Worm (Caenorhabditis elegans): ENCODE results near the gene cdr-1.

cdr-1 gene

DNA sequence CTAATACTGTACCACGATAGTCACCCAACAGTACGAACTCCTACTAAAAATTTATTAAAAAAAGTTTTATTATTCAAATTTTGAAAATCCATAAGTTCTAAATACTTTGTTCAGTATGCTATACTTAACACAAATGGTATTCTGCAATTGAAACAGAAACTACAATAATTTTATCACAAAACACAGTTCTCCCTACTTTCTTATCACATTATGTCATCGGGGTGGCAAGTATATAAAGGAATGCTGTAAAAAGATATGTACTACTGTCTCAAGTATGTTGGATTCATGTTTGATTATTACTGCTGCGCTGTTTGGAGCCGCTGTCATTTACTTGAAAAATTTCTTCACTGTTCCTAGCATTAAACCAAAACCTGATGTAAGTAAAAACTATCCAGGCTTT, at the start of gene cdr-1:
Gene cdr-1 (plus strand): TSS at position 208 of the 400 bp plus-strand sequence.
- TF ChIP-seq nhr-28 (tag; optimal IDR thresholded peaks at IDR 0.05) (peak; percentile 93), pqm-1 (tag; optimal IDR thresholded peaks at IDR 0.05) (peak; percentile 39), Y5F2A.4 (GFP tag; optimal IDR thresholded peaks at IDR 0.05) (no peak), F37D6.2 (tag; optimal IDR thresholded peaks at IDR 0.05) (no peak), unc-62 (GFP tag; optimal IDR thresholded peaks at IDR 0.05 in 1 of 2) (peak in 1 of 2 experiments; percentile 36), unc-62 (tag; optimal IDR thresholded peaks at IDR 0.05) (no peak), nhr-41 (GFP tag; IDR thresholded peaks at IDR 0.05) (no peak)

DNA sequence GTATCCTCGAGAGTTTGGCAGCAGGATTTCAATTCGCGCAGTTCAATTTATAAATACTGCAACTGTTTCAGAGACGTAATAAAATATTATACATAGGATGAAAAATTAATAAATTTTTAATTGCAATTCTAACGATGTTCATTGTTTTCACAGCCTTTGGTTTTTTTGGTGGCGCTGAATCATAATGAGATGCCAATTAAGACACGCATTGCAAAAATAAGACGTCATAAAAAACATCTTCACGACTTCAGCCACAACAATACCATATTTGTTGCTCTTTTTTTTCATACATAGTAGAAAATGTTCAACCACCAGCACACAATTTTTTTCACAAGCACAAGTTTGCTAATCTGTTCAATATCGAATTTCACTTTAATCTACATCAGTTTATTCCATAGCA, 48.8 kb upstream of the cdr-1 start, which contains the start of gene str-56:
Gene str-56 (plus strand): TSS at position 301 of the 400 bp plus-strand sequence.
- TF ChIP-seq attf-4 (tag; optimal IDR thresholded peaks at IDR 0.05), result no peak
- no peak for TF ChIP-seq nhr-10 (tag; optimal IDR thresholded peaks at IDR 0.05)
- TF ChIP-seq nhr-48 (tag; optimal IDR thresholded peaks at IDR 0.05), result no peak
- no peak for TF ChIP-seq zag-1 (tag; optimal IDR thresholded peaks at IDR 0.05)
- no peak for TF ChIP-seq zip-2 (tag; optimal IDR thresholded peaks at IDR 0.05)
- TF ChIP-seq lim-7 (GFP tag; IDR thresholded peaks at IDR 0.05), result no peak
- no peak for TF ChIP-seq lsy-2 (tag; optimal IDR thresholded peaks at IDR 0.05)
- no peak for TF ChIP-seq vab-7 (GFP tag; IDR thresholded peaks at IDR 0.05)
- no peak for TF ChIP-seq hmg-1.1 (GFP tag; IDR thresholded peaks at IDR 0.05)
- no peak for TF ChIP-seq spr-1 (tag; optimal IDR thresholded peaks at IDR 0.05)
- no peak for TF ChIP-seq madf-9 (GFP tag; conservative IDR thresholded peaks at IDR 0.05)
- TF ChIP-seq unc-130 (GFP tag; optimal IDR thresholded peaks at IDR 0.05), result no peak
- TF ChIP-seq snpc-4 (tag; optimal IDR thresholded peaks at IDR 0.05), result no peak
- TF ChIP-seq T20F7.1 (GFP tag; optimal IDR thresholded peaks at IDR 0.05), result no peak
- TF ChIP-seq egl-27 (tag; optimal IDR thresholded peaks at IDR 0.05), result no peak
- no peak for TF ChIP-seq madf-5 (GFP tag; IDR thresholded peaks at IDR 0.05)
- TF ChIP-seq nhr-28 (tag; optimal IDR thresholded peaks at IDR 0.05), result no peak

DNA sequence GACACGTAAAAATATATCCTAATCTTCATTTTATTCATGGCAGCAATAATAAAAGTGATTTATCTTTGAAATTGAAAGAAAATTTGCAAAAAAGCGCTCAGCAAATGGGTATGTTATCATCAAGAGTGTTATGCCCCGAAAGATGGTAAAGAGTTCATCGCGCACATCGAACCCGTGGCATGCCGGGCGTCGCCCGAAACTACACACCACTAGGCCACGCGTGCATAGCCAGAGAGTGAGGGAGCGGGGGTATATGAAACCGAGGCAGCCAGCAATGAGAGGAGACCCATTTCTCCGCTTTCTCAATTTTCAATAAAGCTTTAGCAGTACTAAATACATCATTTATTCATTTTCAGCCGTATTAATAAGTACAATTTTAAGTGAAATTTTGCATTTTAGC, 47.3 kb upstream of the cdr-1 start:
- TF ChIP-seq arid-1 (GFP tag; conservative IDR thresholded peaks at IDR 0.05) (peak; percentile 97), hif-1 (tag; optimal IDR thresholded peaks at IDR 0.05) (peak; percentile 64 to 80), ceh-62 (tag; optimal IDR thresholded peaks at IDR 0.05) (no peak), nhr-28 (tag; optimal IDR thresholded peaks at IDR 0.05) (peak; percentile 52), egl-43 (GFP tag; IDR thresholded peaks at IDR 0.05) (peak; percentile 99), duxl-1 (tag; optimal IDR thresholded peaks at IDR 0.05; ENCODE audit: poor library complexity) (peak; percentile 90), ceh-82 (tag; optimal IDR thresholded peaks at IDR 0.05) (no peak), cey-2 (tag; optimal IDR thresholded peaks at IDR 0.05; ENCODE audit: borderline replicate concordance, insufficient read depth) (no peak), lin-13 (GFP tag; optimal IDR thresholded peaks at IDR 0.05) (peak; percentile 47), vab-7 (GFP tag; IDR thresholded peaks at IDR 0.05) (peak; percentile 99), ZK337.2 (GFP tag; IDR thresholded peaks at IDR 0.05) (peak; percentile 93), F10B5.3 (tag; optimal IDR thresholded peaks at IDR 0.05) (peak; percentile 79), gei-8 (GFP tag; optimal IDR thresholded peaks at IDR 0.05) (peak; percentile 97), nhr-77 (tag; optimal IDR thresholded peaks at IDR 0.05) (peak; percentile 79), D1046.2 (GFP tag; IDR thresholded peaks at IDR 0.05) (peak; percentile 96), spr-1 (tag; optimal IDR thresholded peaks at IDR 0.05) (peak; percentile 93), set-16 (GFP tag; IDR thresholded peaks at IDR 0.05) (no peak; the same call in 1 of the 2 replicates), ama-1 (optimal IDR thresholded peaks at IDR 0.05) (no peak), aly-2 (tag; optimal IDR thresholded peaks at IDR 0.05) (peak; percentile 74), nhr-41 (GFP tag; IDR thresholded peaks at IDR 0.05) (peak; percentile 95), ztf-11 (tag; optimal IDR thresholded peaks at IDR 0.05) (no peak), unc-39 (tag; optimal IDR thresholded peaks at IDR 0.05) (no peak), F44E2.7 (GFP tag; IDR thresholded peaks at IDR 0.05) (peak; percentile 99), R02D3.7 (tag; optimal IDR thresholded peaks at IDR 0.05) (no peak), ZK546.5 (tag; optimal IDR thresholded peaks at IDR 0.05) (no peak), daf-19 (GFP tag; conservative IDR thresholded peaks at IDR 0.05) (peak; percentile 96), F37D6.2 (tag; optimal IDR thresholded peaks at IDR 0.05) (peak; percentile 59), lin-39 (tag; optimal IDR thresholded peaks at IDR 0.05) (no peak), hmg-1.1 (GFP tag; IDR thresholded peaks at IDR 0.05) (peak; percentile 98), T20F7.1 (GFP tag; optimal IDR thresholded peaks at IDR 0.05) (peak; percentile 77), nhr-102 (tag; optimal IDR thresholded peaks at IDR 0.05) (no peak), dve-1 (tag; optimal IDR thresholded peaks at IDR 0.05; ENCODE audit: insufficient read depth) (no peak), nhr-10 (tag; optimal IDR thresholded peaks at IDR 0.05) (peak; percentile 27), tra-1 (GFP tag; IDR thresholded peaks at IDR 0.05) (peak; percentile 96)
